Fruit fly (Drosophila melanogaster) whole organism, embryonic: ENCODE measurements around the gene OtopLc.

Experiments used
- Atf-2 ChIP-seq: fragments of 200-800 bp; sonication (Bioruptor generic); optimal IDR thresholded peaks from 2 replicates; lab custom pipeline; 2016; ENCODE audit warnings: missing biosample characterization, missing genetic modification characterization
- CG10431 ChIP-seq: fragments of 200-800 bp; sonication (Bioruptor generic); optimal IDR thresholded peaks from 3 replicates; lab custom pipeline; 2018; ENCODE audit warnings: missing biosample characterization, mild to moderate bottlenecking, missing genetic modification characterization
- CG10565 ChIP-seq: fragments of 200-800 bp; sonication (Bioruptor generic); optimal IDR thresholded peaks from 3 replicates; lab custom pipeline; 2016; ENCODE audit warnings: missing biosample characterization, mild to moderate bottlenecking, missing genetic modification characterization
- CG11398 ChIP-seq: fragments of 200-800 bp; sonication (Bioruptor generic); optimal IDR thresholded peaks from 2 replicates; lab custom pipeline; 2016; ENCODE audit warnings: missing biosample characterization, missing genetic modification characterization
- CG13123 ChIP-seq: fragments of 200-800 bp; sonication (Bioruptor generic); optimal IDR thresholded peaks from 2 replicates; lab custom pipeline; 2016; ENCODE audit warnings: missing biosample characterization, missing genetic modification characterization
- CG14860 ChIP-seq: fragments of 200-800 bp; sonication (Bioruptor generic); IDR thresholded peaks from 3 replicates; pipeline ENCODE4 v1.3.6; 2022; ENCODE audit warnings: missing biosample characterization, missing genetic modification characterization; ENCODE audit not compliant: partially characterized antibody
- CG15011 ChIP-seq: fragments of 200-800 bp; sonication (Bioruptor generic); optimal IDR thresholded peaks from 3 replicates; lab custom pipeline; 2018; ENCODE audit warnings: missing biosample characterization, mild to moderate bottlenecking, missing genetic modification characterization
- CG17328 ChIP-seq: fragments of 200-800 bp; sonication (Bioruptor generic); IDR thresholded peaks from 2 replicates; pipeline ENCODE4 v1.3.6; 2022; ENCODE audit warnings: missing biosample characterization, missing genetic modification characterization
- CG17568 ChIP-seq: fragments of 200-800 bp; sonication (Bioruptor generic); optimal IDR thresholded peaks from 2 replicates; lab custom pipeline; 2018; ENCODE audit warnings: missing biosample characterization, mild to moderate bottlenecking, missing genetic modification characterization, moderate library complexity
- CG1792 ChIP-seq: fragments of 200-800 bp; sonication (Bioruptor generic); optimal IDR thresholded peaks from 2 replicates; lab custom pipeline; 2016; ENCODE audit warnings: missing biosample characterization, missing genetic modification characterization
- CG18262 ChIP-seq: fragments of 200-800 bp; optimal IDR thresholded peaks from 3 replicates; lab custom pipeline; 2019; ENCODE audit warnings: missing biosample characterization, mild to moderate bottlenecking, missing genetic modification characterization, moderate library complexity
- CG18476 ChIP-seq: fragments of 200-800 bp; sonication (Bioruptor generic); optimal IDR thresholded peaks from 2 replicates; lab custom pipeline; 2016; ENCODE audit warnings: missing biosample characterization, mild to moderate bottlenecking, missing genetic modification characterization
- CG2120 ChIP-seq: fragments of 200-800 bp; sonication (Bioruptor generic); optimal IDR thresholded peaks from 3 replicates; lab custom pipeline; 2016; ENCODE audit warnings: missing biosample characterization, missing genetic modification characterization
- CG2199 ChIP-seq: fragments of 200-800 bp; sonication (Bioruptor generic); IDR thresholded peaks from 3 replicates; pipeline ENCODE4 v1.3.6; 2022; ENCODE audit warnings: missing biosample characterization, missing genetic modification characterization
- CG43689 ChIP-seq: fragments of 200-800 bp; sonication (Bioruptor generic); IDR thresholded peaks from 2 replicates; pipeline ENCODE4 v1.3.6; 2022; ENCODE audit warnings: missing biosample characterization, missing genetic modification characterization
- CG4730 ChIP-seq: fragments of 200-800 bp; sonication (Bioruptor generic); IDR thresholded peaks from 2 replicates; pipeline ENCODE4 v1.3.6; 2022; ENCODE audit warnings: missing biosample characterization, missing genetic modification characterization
- CG7839 ChIP-seq: fragments of 200-800 bp; sonication (Bioruptor generic); optimal IDR thresholded peaks from 3 replicates; lab custom pipeline; 2018; ENCODE audit warnings: missing biosample characterization, mild to moderate bottlenecking, missing genetic modification characterization, moderate library complexity
- CTCF ChIP-seq: fragments of 200-800 bp; sonication (Bioruptor generic); optimal IDR thresholded peaks from 2 replicates; lab custom pipeline; 2017; ENCODE audit warnings: missing biosample characterization, mild to moderate bottlenecking, missing genetic modification characterization, moderate library complexity
- D19B ChIP-seq: fragments of 200-800 bp; sonication (Bioruptor generic); optimal IDR thresholded peaks from 2 replicates; lab custom pipeline; 2017; ENCODE audit warnings: missing biosample characterization, mild to moderate bottlenecking, missing genetic modification characterization
- Dll ChIP-seq: fragments of 200-800 bp; sonication (Bioruptor generic); IDR thresholded peaks from 4 replicates; pipeline ENCODE4 v1.3.6; 2022; ENCODE audit warnings: missing biosample characterization, missing genetic modification characterization; ENCODE audit not compliant: partially characterized antibody
- HHEX ChIP-seq: fragments of 200-800 bp; sonication (Bioruptor generic); optimal IDR thresholded peaks from 3 replicates; lab custom pipeline; 2017; ENCODE audit warnings: missing biosample characterization, mild to moderate bottlenecking, missing genetic modification characterization, missing genetic modification reagents
- HLH3B ChIP-seq: fragments of 200-800 bp; sonication (Bioruptor generic); IDR thresholded peaks from 2 replicates; pipeline ENCODE4 v1.3.6; 2022; ENCODE audit warnings: missing biosample characterization, missing genetic modification characterization
- Hand ChIP-seq: fragments of 200-800 bp; sonication (Bioruptor generic); optimal IDR thresholded peaks from 2 replicates; lab custom pipeline; 2017; ENCODE audit warnings: mild to moderate bottlenecking, missing biosample characterization, missing genetic modification reagents, missing genetic modification characterization
- Kr ChIP-seq: fragments of 200-800 bp; sonication (Bioruptor generic); optimal IDR thresholded peaks from 2 replicates; lab custom pipeline; 2017; ENCODE audit warnings: missing biosample characterization, mild to moderate bottlenecking, missing genetic modification characterization
- Mad ChIP-seq: fragments of 200-800 bp; sonication (Bioruptor generic); optimal IDR thresholded peaks from 2 replicates; lab custom pipeline; 2016; ENCODE audit warnings: missing biosample characterization, missing genetic modification characterization
- Mrtf ChIP-seq: fragments of 200-800 bp; sonication (Bioruptor generic); IDR thresholded peaks from 3 replicates; pipeline ENCODE4 v1.3.6; 2022; ENCODE audit warnings: missing biosample characterization, missing genetic modification characterization
- PHDP ChIP-seq: fragments of 200-800 bp; sonication (Bioruptor generic); optimal IDR thresholded peaks from 3 replicates; lab custom pipeline; 2018; ENCODE audit warnings: missing biosample characterization, mild to moderate bottlenecking, missing genetic modification characterization, moderate library complexity
- Sry-β ChIP-seq: fragments of 200-800 bp; sonication (Bioruptor generic); optimal IDR thresholded peaks from 2 replicates; lab custom pipeline; 2018; ENCODE audit warnings: missing biosample characterization, mild to moderate bottlenecking, missing genetic modification characterization, moderate library complexity
- Ssrp ChIP-seq: fragments of 200-800 bp; sonication (Bioruptor generic); optimal IDR thresholded peaks from 2 replicates; lab custom pipeline; 2018; ENCODE audit warnings: missing biosample characterization, mild to moderate bottlenecking, missing genetic modification characterization, moderate library complexity
- ap ChIP-seq: fragments of 200-800 bp; sonication (Bioruptor generic); IDR thresholded peaks from 2 replicates; pipeline ENCODE4 v1.3.6; 2022; ENCODE audit warnings: missing biosample characterization, missing genetic modification characterization
- ara ChIP-seq: fragments of 200-800 bp; sonication (Bioruptor generic); IDR thresholded peaks from 2 replicates; pipeline ENCODE4 v1.3.6; 2022; ENCODE audit warnings: missing biosample characterization, missing genetic modification characterization
- ash1 ChIP-seq: fragments of 200-800 bp; sonication (Bioruptor generic); optimal IDR thresholded peaks from 2 replicates; lab custom pipeline; 2018; ENCODE audit warnings: missing biosample characterization, mild to moderate bottlenecking, missing genetic modification characterization
- bsh ChIP-seq, 2 experiments: fragments of 200-800 bp; sonication (Bioruptor generic); optimal IDR thresholded peaks; 2 replicates each; lab custom pipeline; 2017 to 2018; ENCODE audit warnings: mild to moderate bottlenecking in 2 of 2, missing biosample characterization in 2 of 2, missing genetic modification characterization in 2 of 2, moderate library complexity in 1 of 2
- chm ChIP-seq: fragments of 200-800 bp; sonication (Bioruptor generic); IDR thresholded peaks from 2 replicates; pipeline ENCODE4 v1.3.6; 2022; ENCODE audit warnings: missing biosample characterization, missing genetic modification characterization
- crol ChIP-seq: fragments of 200-800 bp; sonication (Bioruptor generic); IDR thresholded peaks from 2 replicates; pipeline ENCODE4 v1.3.6; 2022; ENCODE audit warnings: missing biosample characterization, missing genetic modification characterization
- fd102C ChIP-seq: fragments of 200-800 bp; sonication (Bioruptor generic); optimal IDR thresholded peaks from 2 replicates; lab custom pipeline; 2018; ENCODE audit warnings: missing biosample characterization, mild to moderate bottlenecking, missing genetic modification characterization, moderate library complexity
- ftz-f1 ChIP-seq: fragments of 200-800 bp; sonication (Bioruptor generic); optimal IDR thresholded peaks from 2 replicates; lab custom pipeline; 2016; ENCODE audit warnings: missing biosample characterization, missing genetic modification characterization
- gt ChIP-seq: fragments of 200-800 bp; sonication (Bioruptor generic); IDR thresholded peaks from 2 replicates; pipeline ENCODE4 v1.3.6; 2022; ENCODE audit warnings: missing biosample characterization, missing genetic modification characterization
- her ChIP-seq: fragments of 200-800 bp; sonication (Bioruptor generic); optimal IDR thresholded peaks from 2 replicates; lab custom pipeline; 2016; ENCODE audit warnings: missing biosample characterization, missing genetic modification characterization
- hth ChIP-seq: fragments of >200 bp; optimal IDR thresholded peaks from 2 replicates; lab custom pipeline; 2017; ENCODE audit warnings: inconsistent platforms
- inv ChIP-seq: fragments of 200-800 bp; sonication (Bioruptor generic); IDR thresholded peaks from 2 replicates; pipeline ENCODE4 v1.3.6; 2022; ENCODE audit warnings: missing biosample characterization, missing genetic modification characterization; ENCODE audit not compliant: partially characterized antibody
- mld ChIP-seq: fragments of 200-800 bp; sonication (Bioruptor generic); IDR thresholded peaks from 3 replicates; pipeline ENCODE4 v1.3.6; 2022; ENCODE audit warnings: missing biosample characterization, missing genetic modification characterization; ENCODE audit not compliant: partially characterized antibody
- nerfin-2 ChIP-seq: fragments of 200-800 bp; sonication (Bioruptor generic); IDR thresholded peaks from 2 replicates; pipeline ENCODE4 v1.3.6; 2022; ENCODE audit warnings: missing biosample characterization, missing genetic modification characterization; ENCODE audit not compliant: partially characterized antibody
- onecut ChIP-seq: fragments of 200-800 bp; sonication (Bioruptor generic); IDR thresholded peaks from 2 replicates; pipeline ENCODE4 v1.3.6; 2022; ENCODE audit warnings: missing biosample characterization, missing genetic modification characterization
- repo ChIP-seq: fragments of 200-800 bp; sonication (Bioruptor generic); optimal IDR thresholded peaks from 2 replicates; lab custom pipeline; 2016; ENCODE audit warnings: missing biosample characterization, missing genetic modification characterization
- run ChIP-seq: fragments of 200-800 bp; sonication (Bioruptor generic); optimal IDR thresholded peaks from 3 replicates; lab custom pipeline; 2018; ENCODE audit warnings: missing biosample characterization, mild to moderate bottlenecking, missing genetic modification characterization
- so ChIP-seq: fragments of 200-800 bp; sonication (Bioruptor generic); IDR thresholded peaks from 3 replicates; pipeline ENCODE4 v1.3.6; 2022; ENCODE audit warnings: missing biosample characterization, missing genetic modification characterization
- sug ChIP-seq: fragments of 200-800 bp; optimal IDR thresholded peaks from 2 replicates; lab custom pipeline; 2019; ENCODE audit warnings: missing biosample characterization, mild to moderate bottlenecking, missing genetic modification characterization, moderate library complexity
- tna ChIP-seq: fragments of 200-800 bp; sonication (Bioruptor generic); IDR thresholded peaks from 2 replicates; pipeline ENCODE4 v1.3.6; 2022; ENCODE audit warnings: missing biosample characterization, missing genetic modification characterization; ENCODE audit not compliant: partially characterized antibody

The OtopLc gene

dm6 chrX:5689417-5690215 is 27.0 kb upstream of the OtopLc start, which contains the start of the genes PGAP1 and cv (continued):
- peak in 1 of 2 experiments; percentile 0 for TF ChIP-seq bsh (GFP tag; optimal IDR thresholded peaks at IDR 0.05; lab: Kevin White, UChicago)
- TF ChIP-seq CG11398 (GFP tag; lab: Kevin White, UChicago), result no peak
- TF ChIP-seq CG17328 (GFP tag; lab: Robert Waterston, UW), result no peak
- peak; percentile 47 for TF ChIP-seq CG18262 (tag; lab: Kevin White, UChicago)
- TF ChIP-seq Kr (GFP tag; lab: Kevin White, UChicago), result no peak
- TF ChIP-seq sug (tag; lab: Kevin White, UChicago), result peak; percentile 12
- peak; percentile 70; the same call in 2 of the 3 replicates for TF ChIP-seq CG14860 (GFP tag; lab: Robert Waterston, UW)
- peak; percentile 38 for TF ChIP-seq tna (GFP tag; lab: Robert Waterston, UW)
- TF ChIP-seq ash1 (GFP tag; lab: Kevin White, UChicago), result no peak
- peak; percentile 63 for TF ChIP-seq CG2120 (GFP tag; lab: Kevin White, UChicago)
- no peak for TF ChIP-seq CG4730 (GFP tag; lab: Robert Waterston, UW)
- no peak for TF ChIP-seq so (GFP tag; lab: Robert Waterston, UW)
- TF ChIP-seq gt (GFP tag; lab: Robert Waterston, UW), result no peak
- TF ChIP-seq CG43689 (GFP tag; lab: Robert Waterston, UW), result no peak
- TF ChIP-seq ara (GFP tag; lab: Robert Waterston, UW), result no peak
- TF ChIP-seq inv, result peak; percentile 72
- peak; percentile 48; the same call in 1 of the 2 replicates for TF ChIP-seq nerfin-2 (GFP tag; lab: Robert Waterston, UW)
- no peak for TF ChIP-seq repo (GFP tag; lab: Kevin White, UChicago)
- 0 out of 3 replicates have a peak, but pooled peaks have one; percentile 37 for TF ChIP-seq mld (GFP tag; lab: Robert Waterston, UW)
- no peak for TF ChIP-seq D19B
- no peak for TF ChIP-seq HLH3B (GFP tag; lab: Robert Waterston, UW)
- TF ChIP-seq hth, result no peak
- no peak for TF ChIP-seq CG18476
- TF ChIP-seq chm (GFP tag; lab: Robert Waterston, UW), result no peak
- no peak for TF ChIP-seq Mrtf (GFP tag; lab: Robert Waterston, UW)
- no peak for TF ChIP-seq PHDP (tag; lab: Kevin White, UChicago)
- no peak for TF ChIP-seq CG1792
- peak; percentile 18 for TF ChIP-seq Atf-2
- no peak for TF ChIP-seq CG13123
- TF ChIP-seq CG2199 (GFP tag; lab: Robert Waterston, UW), result no peak
- TF ChIP-seq fd102C (GFP tag; lab: Kevin White, UChicago), result no peak
- TF ChIP-seq ftz-f1 (GFP tag; lab: Kevin White, UChicago), result no peak
- no peak for TF ChIP-seq her (GFP tag; lab: Kevin White, UChicago)
- TF ChIP-seq CTCF, result no peak
- no peak for TF ChIP-seq run (tag; lab: Kevin White, UChicago)
- TF ChIP-seq Hand (GFP tag; lab: Kevin White, UChicago), result no peak
- TF ChIP-seq CG7839 (tag; lab: Kevin White, UChicago), result no peak
- no peak for TF ChIP-seq CG17568 (GFP tag; lab: Kevin White, UChicago)
- TF ChIP-seq crol (GFP tag; lab: Robert Waterston, UW), result no peak
- no peak for TF ChIP-seq Ssrp (tag; lab: Kevin White, UChicago)
- TF ChIP-seq HHEX (GFP tag; lab: Kevin White, UChicago), result no peak
- TF ChIP-seq Mad (GFP tag; lab: Kevin White, UChicago), result no peak
- peak; percentile 78 for TF ChIP-seq Sry-β (GFP tag; lab: Kevin White, UChicago)
- no peak for TF ChIP-seq CG15011 (GFP tag; lab: Kevin White, UChicago)
- no peak for TF ChIP-seq ap (GFP tag; lab: Robert Waterston, UW)
- TF ChIP-seq CG10565 (GFP tag; lab: Kevin White, UChicago), result no peak
- TF ChIP-seq Dll (GFP tag; lab: Robert Waterston, UW), result peak; percentile 79
- TF ChIP-seq onecut (GFP tag; lab: Robert Waterston, UW), result no peak
- no peak for TF ChIP-seq CG10431 (GFP tag; lab: Kevin White, UChicago)
